Fruit fly (Drosophila melanogaster) whole organism, wandering third instar larva: ENCODE measurements around the gene CG8607.
A peak's percentile ranks its signal among the peaks of the same experiment; 100 is the strongest.

Source experiments
- Abd-B ChIP-seq: fragments of >200 bp; optimal IDR thresholded peaks from 2 replicates; lab custom pipeline; 2017; ENCODE audit warnings: missing biosample characterization, missing genetic modification characterization
- CG32264 ChIP-seq: fragments of 200-800 bp; sonication (Bioruptor generic); optimal IDR thresholded peaks from 2 replicates; lab custom pipeline; 2016; ENCODE audit warnings: missing biosample characterization, missing genetic modification characterization
- CG9705 ChIP-seq: fragments of 200-800 bp; sonication (Bioruptor generic); optimal IDR thresholded peaks from 2 replicates; lab custom pipeline; 2018; ENCODE audit warnings: missing biosample characterization, mild to moderate bottlenecking, missing genetic modification characterization
- CrebA ChIP-seq: fragments of 200-800 bp; sonication (Bioruptor generic); optimal IDR thresholded peaks from 2 replicates; lab custom pipeline; 2016; ENCODE audit warnings: missing biosample characterization, mild to moderate bottlenecking, missing genetic modification characterization, borderline replicate concordance
- Dfd ChIP-seq: fragments of >200 bp; optimal IDR thresholded peaks from 2 replicates; lab custom pipeline; 2017; ENCODE audit warnings: missing biosample characterization, missing genetic modification characterization
- Dif ChIP-seq: fragments of 200-275, 200-300 bp; sonication (Bioruptor generic); optimal IDR thresholded peaks from 2 replicates; lab custom pipeline; 2018; ENCODE audit warnings: missing biosample characterization, missing genetic modification characterization; ENCODE audit not compliant: partially characterized antibody
- GATAd ChIP-seq: sonication (Bioruptor generic); optimal IDR thresholded peaks from 2 replicates; lab custom pipeline; 2016; ENCODE audit warnings: missing biosample characterization, missing genetic modification characterization
- HLH106 ChIP-seq: fragments of 200-800 bp; optimal IDR thresholded peaks from 3 replicates; lab custom pipeline; 2019; ENCODE audit warnings: missing biosample characterization, mild to moderate bottlenecking, missing genetic modification characterization, moderate library complexity
- Hnf4 ChIP-seq: fragments of 200-800 bp; sonication (Bioruptor generic); optimal IDR thresholded peaks from 2 replicates; lab custom pipeline; 2016; ENCODE audit warnings: missing biosample characterization, mild to moderate bottlenecking, missing genetic modification characterization
- Hr78 ChIP-seq: fragments of >200 bp; optimal IDR thresholded peaks from 2 replicates; lab custom pipeline; 2017; ENCODE audit warnings: missing biosample characterization, missing genetic modification characterization
- Hr83 ChIP-seq: fragments of 200-300 bp; sonication (Bioruptor generic); optimal IDR thresholded peaks from 2 replicates; lab custom pipeline; 2016; ENCODE audit warnings: missing biosample characterization, mild to moderate bottlenecking, missing genetic modification characterization, moderate library complexity; ENCODE audit not compliant: poor library complexity, severe bottlenecking
- Jra ChIP-seq: sonication (Bioruptor generic); optimal IDR thresholded peaks from 2 replicates; lab custom pipeline; 2016; ENCODE audit warnings: missing biosample characterization, missing genetic modification characterization
- Mio ChIP-seq: sonication (Bioruptor generic); optimal IDR thresholded peaks from 2 replicates; lab custom pipeline; 2016; ENCODE audit warnings: missing biosample characterization, missing genetic modification characterization
- Myc ChIP-seq: fragments of >200 bp; optimal IDR thresholded peaks from 2 replicates; lab custom pipeline; 2017
- N ChIP-seq: fragments of >200 bp; optimal IDR thresholded peaks from 2 replicates; lab custom pipeline; 2018; ENCODE audit warnings: missing biosample characterization, missing external identifiers, missing genetic modification characterization
- OdsH ChIP-seq: fragments of 200-800 bp; sonication (Bioruptor generic); optimal IDR thresholded peaks from 2 replicates; lab custom pipeline; 2016; ENCODE audit warnings: missing biosample characterization, mild to moderate bottlenecking, missing genetic modification characterization
- Rel ChIP-seq, 2 experiments: fragments of 200-800 bp; sonication (Bioruptor generic) in 1 of 2; optimal IDR thresholded peaks; 2 replicates in 1 of 2; 3 replicates in 1 of 2; lab custom pipeline; 2016 to 2019; ENCODE audit warnings: mild to moderate bottlenecking in 2 of 2, missing biosample characterization in 2 of 2, missing genetic modification characterization in 2 of 2, moderate library complexity in 1 of 2
- Sp1 ChIP-seq: fragments of 200-800 bp; sonication (Bioruptor generic); optimal IDR thresholded peaks from 3 replicates; lab custom pipeline; 2019; ENCODE audit warnings: missing biosample characterization, mild to moderate bottlenecking, missing genetic modification characterization, moderate library complexity
- Vsx2 ChIP-seq: fragments of 200-300, 225-300 bp; sonication (Bioruptor generic); optimal IDR thresholded peaks from 2 replicates; lab custom pipeline; 2018; ENCODE audit warnings: missing biosample characterization, missing genetic modification characterization; ENCODE audit not compliant: partially characterized antibody
- br ChIP-seq: fragments of 200-800 bp; sonication (Bioruptor generic); optimal IDR thresholded peaks from 2 replicates; lab custom pipeline; 2016; ENCODE audit warnings: missing biosample characterization, missing genetic modification characterization
- brk ChIP-seq: fragments of 200-800 bp; sonication (Bioruptor generic); optimal IDR thresholded peaks from 2 replicates; lab custom pipeline; 2016; ENCODE audit warnings: missing biosample characterization, mild to moderate bottlenecking, missing genetic modification characterization
- dl ChIP-seq, 2 experiments: fragments of 175-275, 200-275 bp in 1 of 2; fragments of 200-275 bp in 1 of 2; sonication (Bioruptor generic); optimal IDR thresholded peaks; lab custom pipeline; 2018; ENCODE audit warnings: mild to moderate bottlenecking in 2 of 2, missing biosample characterization in 2 of 2, missing genetic modification characterization in 2 of 2, moderate library complexity in 2 of 2; ENCODE audit not compliant: partially characterized antibody in 2 of 2, insufficient read depth in 1 of 2
- dmrt93B ChIP-seq: fragments of 200-800 bp; sonication (Bioruptor generic); optimal IDR thresholded peaks from 2 replicates; lab custom pipeline; 2018; ENCODE audit warnings: missing biosample characterization, mild to moderate bottlenecking, missing genetic modification characterization
- dsf ChIP-seq: sonication (Bioruptor generic); optimal IDR thresholded peaks from 2 replicates; lab custom pipeline; 2016; ENCODE audit warnings: missing biosample characterization, missing genetic modification characterization, borderline replicate concordance
- ey ChIP-seq: fragments of 200-800 bp; sonication (Bioruptor generic); optimal IDR thresholded peaks from 2 replicates; lab custom pipeline; 2016; ENCODE audit warnings: missing biosample characterization, missing genetic modification characterization
- foxo ChIP-seq, 2 experiments: fragments of 200-800 bp; sonication (Bioruptor generic); optimal IDR thresholded peaks; 2 replicates in 1 of 2; 3 replicates in 1 of 2; lab custom pipeline; 2016 to 2017; ENCODE audit warnings: missing biosample characterization in 2 of 2, missing genetic modification characterization in 2 of 2
- fru ChIP-seq: fragments of 200-800 bp; sonication (Bioruptor generic); optimal IDR thresholded peaks from 3 replicates; lab custom pipeline; 2016; ENCODE audit warnings: missing biosample characterization, mild to moderate bottlenecking, missing genetic modification characterization
- h ChIP-seq: fragments of 200-800 bp; sonication (Bioruptor generic); optimal IDR thresholded peaks from 3 replicates; lab custom pipeline; 2016; ENCODE audit warnings: missing biosample characterization, mild to moderate bottlenecking, missing genetic modification characterization
- jim ChIP-seq: fragments of 175-275, 200-325 bp; sonication (Bioruptor generic); optimal IDR thresholded peaks from 2 replicates; lab custom pipeline; 2016; ENCODE audit warnings: missing biosample characterization, mild to moderate bottlenecking, missing genetic modification characterization
- lola ChIP-seq: fragments of >200 bp; optimal IDR thresholded peaks from 2 replicates; lab custom pipeline; 2017; ENCODE audit warnings: missing biosample characterization, missing genetic modification characterization
- pan ChIP-seq: fragments of >200 bp; optimal IDR thresholded peaks from 2 replicates; lab custom pipeline; 2017
- psq ChIP-seq: fragments of 200-800 bp; sonication (Bioruptor generic); optimal IDR thresholded peaks from 3 replicates; lab custom pipeline; 2017; ENCODE audit warnings: missing biosample characterization, mild to moderate bottlenecking, missing genetic modification characterization, moderate library complexity
- rgr ChIP-seq: fragments of 200-800 bp; sonication (Bioruptor generic); optimal IDR thresholded peaks from 3 replicates; lab custom pipeline; 2016; ENCODE audit warnings: missing biosample characterization, mild to moderate bottlenecking, missing genetic modification characterization
- sage ChIP-seq: fragments of 200-800 bp; sonication (Bioruptor generic); optimal IDR thresholded peaks from 2 replicates; lab custom pipeline; 2016; ENCODE audit warnings: missing biosample characterization, mild to moderate bottlenecking, missing genetic modification characterization
- sv ChIP-seq: fragments of 200-800 bp; sonication (Bioruptor generic); optimal IDR thresholded peaks from 3 replicates; lab custom pipeline; 2016; ENCODE audit warnings: missing biosample characterization, missing genetic modification characterization
- tai ChIP-seq: sonication (Bioruptor generic); optimal IDR thresholded peaks from 2 replicates; lab custom pipeline; 2016; ENCODE audit warnings: missing biosample characterization, missing genetic modification characterization
- usp ChIP-seq: fragments of >200 bp; optimal IDR thresholded peaks from 2 replicates; lab custom pipeline; 2017; ENCODE audit warnings: missing biosample characterization, missing genetic modification characterization
- woc ChIP-seq: sonication (Bioruptor generic); optimal IDR thresholded peaks from 2 replicates; lab custom pipeline; 2016; ENCODE audit warnings: missing biosample characterization, mild to moderate bottlenecking, missing genetic modification characterization

The CG8607 gene

DNA sequence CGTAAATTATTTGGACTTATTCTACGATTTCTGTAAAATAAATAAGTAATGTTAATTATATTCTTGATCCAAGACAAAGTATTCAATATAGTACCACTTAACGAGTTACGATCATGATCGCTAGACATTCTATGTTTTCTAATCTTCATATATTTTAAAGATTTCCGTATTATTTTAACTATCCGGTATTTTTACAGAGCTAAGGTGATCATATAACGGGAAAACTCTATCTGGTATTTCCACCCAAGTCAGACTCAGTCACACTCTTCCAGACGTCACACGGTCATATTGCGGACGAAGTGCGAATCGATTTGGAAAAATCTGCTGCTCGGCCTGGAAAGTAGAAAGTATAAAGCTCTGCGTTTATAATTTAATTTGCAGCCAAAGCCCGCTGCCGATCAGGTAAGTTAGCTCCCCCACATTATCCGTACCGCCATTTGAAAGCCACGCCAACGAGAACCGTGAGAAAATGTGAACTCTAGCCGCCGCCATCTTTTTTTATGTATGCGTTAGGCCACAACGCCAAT, 19.4 kb downstream of the CG8607 start, which contains the start of the genes lark and eco:
lark (plus strand) TSS at position 51 of the 527 bp plus-strand sequence.
eco (minus strand) TSS at position 125 of the 527 bp plus-strand sequence.
- TF ChIP-seq Hr83 (GFP tag; lab: Kevin White, UChicago) = peak; percentile 12
- no peak for TF ChIP-seq Rel (GFP tag; optimal IDR thresholded peaks at IDR 0.05; lab: Kevin White, UChicago)
- TF ChIP-seq Rel (tag; optimal IDR thresholded peaks at IDR 0.05; lab: Kevin White, UChicago) = peak; percentile 20
- TF ChIP-seq Sp1 (GFP tag; lab: Kevin White, UChicago) = peak; percentile 26
- no peak for TF ChIP-seq br (GFP tag; lab: Kevin White, UChicago)

dm6 chr3L:7344001-7344400, 24.1 kb downstream of the CG8607 start:
- TF ChIP-seq Sp1 (GFP tag; lab: Kevin White, UChicago) (no peak), Mio (no peak), dsf (GFP tag; lab: Kevin White, UChicago) (no peak), sv (GFP tag; lab: Kevin White, UChicago) (no peak), Myc (lab: Kevin White, UChicago) (no peak), fru (GFP tag; lab: Kevin White, UChicago) (no peak), Jra (GFP tag; lab: Kevin White, UChicago) (no peak), OdsH (GFP tag; lab: Kevin White, UChicago) (no peak), jim (no peak)

- TF ChIP-seq HLH106 (peak; percentile 48), Dif (GFP tag; lab: Kevin White, UChicago) (peak; percentile 91), Vsx2 (no peak), OdsH (GFP tag; lab: Kevin White, UChicago) (peak; percentile 16), CrebA (GFP tag; lab: Kevin White, UChicago) (no peak), Rel (GFP tag; optimal IDR thresholded peaks at IDR 0.05; lab: Kevin White, UChicago) (no peak), Rel (tag; optimal IDR thresholded peaks at IDR 0.05; lab: Kevin White, UChicago) (peak; percentile 82), Myc (lab: Kevin White, UChicago) (peak; percentile 22), CG9705 (GFP tag; lab: Kevin White, UChicago) (no peak), rgr (GFP tag; lab: Kevin White, UChicago) (peak; percentile 69), psq (GFP tag; lab: Kevin White, UChicago) (peak; percentile 16), sage (GFP tag; lab: Kevin White, UChicago) (no peak), GATAd (GFP tag; lab: Kevin White, UChicago) (no peak), dl (GFP tag; optimal IDR thresholded peaks at IDR 0.05; lab: Kevin White, UChicago; ENCODE audit: insufficient read depth in 1 of 2, partially characterized antibody in 2 of 2) (peak in 1 of 2 experiments; percentile 56), Sp1 (GFP tag; lab: Kevin White, UChicago) (peak; percentile 82), brk (GFP tag; lab: Kevin White, UChicago) (no peak), h (peak; percentile 62), sv (GFP tag; lab: Kevin White, UChicago) (no peak), dmrt93B (no peak), jim (peak; percentile 5), lola (GFP tag; lab: Kevin White, UChicago) (no peak), foxo (GFP tag; optimal IDR thresholded peaks at IDR 0.05; lab: Kevin White, UChicago) (peak in 1 of 2 experiments; percentile 43), tai (GFP tag; lab: Kevin White, UChicago) (no peak), woc (GFP tag; lab: Kevin White, UChicago) (no peak), br (GFP tag; lab: Kevin White, UChicago) (peak; percentile 81), Hnf4 (GFP tag; lab: Kevin White, UChicago) (no peak), usp (no peak), CG32264 (GFP tag; lab: Kevin White, UChicago) (no peak), Hr78 (GFP tag; lab: Kevin White, UChicago) (no peak), dsf (GFP tag; lab: Kevin White, UChicago) (no peak), ey (GFP tag; lab: Kevin White, UChicago) (peak; percentile 1), Dfd (GFP tag; lab: Kevin White, UChicago) (no peak), Hr83 (GFP tag; lab: Kevin White, UChicago) (peak; percentile 82), Mio (no peak), Abd-B (GFP tag; lab: Kevin White, UChicago) (no peak), N (GFP tag; lab: Kevin White, UChicago) (peak; percentile 45), fru (GFP tag; lab: Kevin White, UChicago) (peak; percentile 52), pan (lab: Kevin White, UChicago) (no peak), Jra (GFP tag; lab: Kevin White, UChicago) (peak; percentile 14)
Observed at dm6 chr3L:7344965-7345427, 25.1 kb downstream of the CG8607 start, which contains the start of gene Cln7. TSS of gene Cln7 (minus strand) at chr3L:7345183.
